In genomic region chr2L:21623685-21624471, dm6 we compare ENCODE assay signal across 1 fruit fly cellular context.
TF ChIP-seq lines count a peak whose summit lies in the region.

Gene CG2201 (minus strand): TSS chr2L:21624080.

TF ChIP-seq in whole organism, embryonic, 481 proteins besides CTCF, POLR2A, EP300 and RAD21 (continued from another document and continues in another):
- TF ChIP-seq CG7839 (tag; optimal IDR thresholded peaks at IDR 0.05; lab: Kevin White, UChicago) (peak; percentile 33), ken (GFP tag; IDR thresholded peaks at IDR 0.05; lab: Robert Waterston, UW) (peak; percentile 73; the same call in 2 of the 3 replicates), gem (tag; optimal IDR thresholded peaks at IDR 0.05; lab: Kevin White, UChicago) (peak; percentile 69), sens-2 (GFP tag; IDR thresholded peaks at IDR 0.05; lab: Robert Waterston, UW) (no peak), zfh1 (GFP tag; IDR thresholded peaks at IDR 0.05; lab: Robert Waterston, UW) (peak; percentile 53; the same call in 2 of the 3 replicates), amos (GFP tag; IDR thresholded peaks at IDR 0.05; lab: Robert Waterston, UW; ENCODE audit: partially characterized antibody) (no peak), B-H1 (GFP tag; IDR thresholded peaks at IDR 0.05; lab: Robert Waterston, UW) (0 out of 3 replicates have a peak, but pooled peaks have one; percentile 17), abd-A (tag; optimal IDR thresholded peaks at IDR 0.05; lab: Kevin White, UChicago) (no peak), az2 (GFP tag; optimal IDR thresholded peaks at IDR 0.05; lab: Kevin White, UChicago) (peak; percentile 8), corto (GFP tag; optimal IDR thresholded peaks at IDR 0.05; lab: Kevin White, UChicago) (no peak), Ets65A (GFP tag; lab: Kevin White, UChicago) (no peak), CG31365 (tag; optimal IDR thresholded peaks at IDR 0.05; lab: Kevin White, UChicago) (no peak), CG1529 (GFP tag; optimal IDR thresholded peaks at IDR 0.05; lab: Kevin White, UChicago) (peak; percentile 48), pum (GFP tag; optimal IDR thresholded peaks at IDR 0.05; lab: Kevin White, UChicago) (no peak), CG6791 (GFP tag; IDR thresholded peaks at IDR 0.05; lab: Robert Waterston, UW; ENCODE audit: partially characterized antibody) (no peak), CG7987 (GFP tag; optimal IDR thresholded peaks at IDR 0.05; lab: Kevin White, UChicago) (peak; percentile 51), crp (GFP tag; optimal IDR thresholded peaks at IDR 0.05; lab: Kevin White, UChicago) (peak in 1 of 2 experiments; percentile 5), D19A (tag; optimal IDR thresholded peaks at IDR 0.05; lab: Kevin White, UChicago) (peak; percentile 43), MTF-1 (GFP tag; optimal IDR thresholded peaks at IDR 0.05; lab: Kevin White, UChicago; ENCODE audit: borderline replicate concordance) (peak; percentile 52), NC2α (GFP tag; optimal IDR thresholded peaks at IDR 0.05; lab: Kevin White, UChicago) (no peak), ERR (GFP tag; optimal IDR thresholded peaks at IDR 0.05; lab: Kevin White, UChicago) (no peak), CG1024 (GFP tag; IDR thresholded peaks at IDR 0.05; lab: Robert Waterston, UW) (0 out of 2 replicates have a peak, but pooled peaks have one; percentile 46), danr (GFP tag; IDR thresholded peaks at IDR 0.05; lab: Robert Waterston, UW) (no peak), zen (tag; optimal IDR thresholded peaks at IDR 0.05; lab: Kevin White, UChicago) (peak; percentile 45), sima (GFP tag; optimal IDR thresholded peaks at IDR 0.05; lab: Kevin White, UChicago) (no peak), CG11247 (GFP tag; IDR thresholded peaks at IDR 0.05; lab: Robert Waterston, UW) (peak; percentile 61), Nf-YA (GFP tag; IDR thresholded peaks at IDR 0.05; lab: Robert Waterston, UW) (peak; percentile 58; the same call in 1 of the 2 replicates), CG2129 (GFP tag; IDR thresholded peaks at IDR 0.05; lab: Robert Waterston, UW; ENCODE audit: partially characterized antibody) (no peak), CG34422 (GFP tag; IDR thresholded peaks at IDR 0.05; lab: Robert Waterston, UW) (0 out of 3 replicates have a peak, but pooled peaks have one; percentile 29), lmd (GFP tag; IDR thresholded peaks at IDR 0.05; lab: Robert Waterston, UW) (no peak; the same call in 1 of the 2 replicates), CG8359 (GFP tag; optimal IDR thresholded peaks at IDR 0.05; lab: Kevin White, UChicago; ENCODE audit: borderline replicate concordance) (peak; percentile 30), knrl (GFP tag; IDR thresholded peaks at IDR 0.05; lab: Robert Waterston, UW; ENCODE audit: partially characterized antibody) (no peak), Fer1 (GFP tag; optimal IDR thresholded peaks at IDR 0.05; lab: Kevin White, UChicago) (peak; percentile 12), ATbp (GFP tag; optimal IDR thresholded peaks at IDR 0.05; lab: Kevin White, UChicago) (peak; percentile 74), CG10543 (GFP tag; optimal IDR thresholded peaks at IDR 0.05; lab: Kevin White, UChicago) (peak; percentile 8), Hr39 (optimal IDR thresholded peaks at IDR 0.05; lab: Kevin White, UChicago) (no peak), psq (GFP tag; optimal IDR thresholded peaks at IDR 0.05; lab: Kevin White, UChicago) (peak; percentile 37), CG9797 (GFP tag; optimal IDR thresholded peaks at IDR 0.05; lab: Kevin White, UChicago) (no peak), tio (GFP tag; optimal IDR thresholded peaks at IDR 0.05; lab: Kevin White, UChicago) (peak; percentile 28), wek (GFP tag; optimal IDR thresholded peaks at IDR 0.05; lab: Kevin White, UChicago) (peak; percentile 58), CG8944 (GFP tag; optimal IDR thresholded peaks at IDR 0.05; lab: Kevin White, UChicago) (no peak), CG12769 (tag; optimal IDR thresholded peaks at IDR 0.05; lab: Kevin White, UChicago) (peak; percentile 14), lov (optimal IDR thresholded peaks at IDR 0.05; lab: Kevin White, UChicago) (no peak), lov (GFP tag; IDR thresholded peaks at IDR 0.05; lab: Robert Waterston, UW) (peak; percentile 64; the same call in 1 of the 3 replicates), CG7556 (GFP tag; optimal IDR thresholded peaks at IDR 0.05; lab: Kevin White, UChicago) (no peak), Sry-β (GFP tag; optimal IDR thresholded peaks at IDR 0.05; lab: Kevin White, UChicago) (peak; percentile 27), CG9817 (tag; optimal IDR thresholded peaks at IDR 0.05; lab: Kevin White, UChicago) (peak; percentile 26), CG8478 (optimal IDR thresholded peaks at IDR 0.05; lab: Kevin White, UChicago) (no peak), CG11504 (tag; optimal IDR thresholded peaks at IDR 0.05; lab: Kevin White, UChicago) (peak; percentile 64), CG12299 (tag; optimal IDR thresholded peaks at IDR 0.05; lab: Kevin White, UChicago) (peak; percentile 24), br (optimal IDR thresholded peaks at IDR 0.05; lab: Kevin White, UChicago) (no peak), Trl (optimal IDR thresholded peaks at IDR 0.05; lab: Kevin White, UChicago) (peak; percentile 30 to 61), Trl (GFP tag; optimal IDR thresholded peaks at IDR 0.05; lab: Kevin White, UChicago) (peak; percentile 14), slbo (GFP tag; IDR thresholded peaks at IDR 0.05; lab: Robert Waterston, UW) (peak; percentile 75), CG4360 (GFP tag; IDR thresholded peaks at IDR 0.05; lab: Robert Waterston, UW) (peak; percentile 40; the same call in 1 of the 2 replicates), HLH54F (GFP tag; optimal IDR thresholded peaks at IDR 0.05; lab: Kevin White, UChicago) (no peak), rib (GFP tag; IDR thresholded peaks at IDR 0.05; lab: Robert Waterston, UW) (no peak), CG10147 (GFP tag; optimal IDR thresholded peaks at IDR 0.05; lab: Kevin White, UChicago) (peak; percentile 19), gcm2 (GFP tag; optimal IDR thresholded peaks at IDR 0.05; lab: Kevin White, UChicago) (no peak), chm (GFP tag; IDR thresholded peaks at IDR 0.05; lab: Robert Waterston, UW) (peak; percentile 47; the same call in 1 of the 2 replicates), BtbVII (GFP tag; optimal IDR thresholded peaks at IDR 0.05; lab: Kevin White, UChicago) (no peak), CG32532 (GFP tag; IDR thresholded peaks at IDR 0.05; lab: Robert Waterston, UW) (peak; percentile 49), Fer3 (tag; optimal IDR thresholded peaks at IDR 0.05; lab: Kevin White, UChicago) (peak; percentile 20), CG9609 (GFP tag; optimal IDR thresholded peaks at IDR 0.05; lab: Kevin White, UChicago) (no peak), mam (GFP tag; optimal IDR thresholded peaks at IDR 0.05; lab: Kevin White, UChicago) (peak; percentile 2), mld (GFP tag; IDR thresholded peaks at IDR 0.05; lab: Robert Waterston, UW; ENCODE audit: partially characterized antibody) (no peak), Hey (tag; optimal IDR thresholded peaks at IDR 0.05; lab: Kevin White, UChicago) (no peak), CG12659 (GFP tag; optimal IDR thresholded peaks at IDR 0.05; lab: Kevin White, UChicago) (peak; percentile 70), CG7271 (tag; optimal IDR thresholded peaks at IDR 0.05; lab: Kevin White, UChicago) (no peak), CG3726 (GFP tag; IDR thresholded peaks at IDR 0.05; lab: Robert Waterston, UW) (no peak), CG12104 (GFP tag; optimal IDR thresholded peaks at IDR 0.05; lab: Kevin White, UChicago) (peak; percentile 28), Camta (GFP tag; optimal IDR thresholded peaks at IDR 0.05; lab: Kevin White, UChicago) (no peak), exex (tag; optimal IDR thresholded peaks at IDR 0.05; lab: Kevin White, UChicago) (no peak), fd64A (GFP tag; optimal IDR thresholded peaks at IDR 0.05; lab: Kevin White, UChicago) (peak; percentile 64), en (GFP tag; optimal IDR thresholded peaks at IDR 0.05; lab: Kevin White, UChicago) (no peak), tgo (GFP tag; IDR thresholded peaks at IDR 0.05; lab: Robert Waterston, UW) (peak; percentile 47; the same call in 2 of the 3 replicates), jing (GFP tag; optimal IDR thresholded peaks at IDR 0.05; lab: Kevin White, UChicago) (peak; percentile 16), Scr (GFP tag; IDR thresholded peaks at IDR 0.05; lab: Robert Waterston, UW; ENCODE audit: partially characterized antibody) (no peak), Hsf (GFP tag; optimal IDR thresholded peaks at IDR 0.05; lab: Kevin White, UChicago) (peak; percentile 25), Elba2 (GFP tag; optimal IDR thresholded peaks at IDR 0.05; lab: Kevin White, UChicago) (no peak), gfzf (GFP tag; optimal IDR thresholded peaks at IDR 0.05; lab: Kevin White, UChicago) (peak; percentile 21), Hr78 (GFP tag; optimal IDR thresholded peaks at IDR 0.05; lab: Kevin White, UChicago) (peak in 1 of 2 experiments; percentile 84), CG2678 (tag; optimal IDR thresholded peaks at IDR 0.05; lab: Kevin White, UChicago) (peak; percentile 25), sna (GFP tag; IDR thresholded peaks at IDR 0.05; lab: Robert Waterston, UW; ENCODE audit: partially characterized antibody) (no peak), Neu2 (GFP tag; optimal IDR thresholded peaks at IDR 0.05; lab: Kevin White, UChicago; ENCODE audit: borderline replicate concordance) (no peak), CG11723 (GFP tag; optimal IDR thresholded peaks at IDR 0.05; lab: Kevin White, UChicago) (peak; percentile 8), Dbx (GFP tag; IDR thresholded peaks at IDR 0.05; lab: Robert Waterston, UW) (no peak), Xbp1 (GFP tag; optimal IDR thresholded peaks at IDR 0.05; lab: Kevin White, UChicago) (peak; percentile 45), disco-r (GFP tag; optimal IDR thresholded peaks at IDR 0.05; lab: Kevin White, UChicago) (no peak), ham (GFP tag; IDR thresholded peaks at IDR 0.05; lab: Robert Waterston, UW) (no peak), Hr51 (GFP tag; optimal IDR thresholded peaks at IDR 0.05; lab: Kevin White, UChicago) (peak; percentile 46 to 63), CG9727 (GFP tag; optimal IDR thresholded peaks at IDR 0.05; lab: Kevin White, UChicago) (peak; percentile 56), cwo (GFP tag; optimal IDR thresholded peaks at IDR 0.05; lab: Kevin White, UChicago) (no peak), CG10321 (GFP tag; IDR thresholded peaks at IDR 0.05; lab: Robert Waterston, UW) (peak; percentile 7; the same call in 1 of the 2 replicates), CG43689 (GFP tag; IDR thresholded peaks at IDR 0.05; lab: Robert Waterston, UW) (no peak), Nf-YB (GFP tag; optimal IDR thresholded peaks at IDR 0.05; lab: Kevin White, UChicago) (no peak), fd3F (GFP tag; optimal IDR thresholded peaks at IDR 0.05; lab: Kevin White, UChicago) (peak; percentile 8), Meics (GFP tag; optimal IDR thresholded peaks at IDR 0.05; lab: Kevin White, UChicago) (peak; percentile 40), bab2 (GFP tag; optimal IDR thresholded peaks at IDR 0.05; lab: Kevin White, UChicago) (peak; percentile 29), CG15269 (tag; optimal IDR thresholded peaks at IDR 0.05; lab: Kevin White, UChicago) (peak; percentile 53), MBD-R2 (GFP tag; IDR thresholded peaks at IDR 0.05; lab: Robert Waterston, UW) (peak; percentile 49), NC2β (GFP tag; optimal IDR thresholded peaks at IDR 0.05; lab: Kevin White, UChicago) (no peak), CG18262 (tag; optimal IDR thresholded peaks at IDR 0.05; lab: Kevin White, UChicago) (peak; percentile 42), Med (GFP tag; lab: Kevin White, UChicago) (peak; percentile 70), oc (tag; optimal IDR thresholded peaks at IDR 0.05; lab: Kevin White, UChicago) (peak; percentile 47), CG1602 (GFP tag; optimal IDR thresholded peaks at IDR 0.05; lab: Kevin White, UChicago) (peak; percentile 42), CG2199 (GFP tag; IDR thresholded peaks at IDR 0.05; lab: Robert Waterston, UW) (peak; percentile 90), sd (tag; optimal IDR thresholded peaks at IDR 0.05; lab: Kevin White, UChicago) (no peak), ewg (GFP tag; optimal IDR thresholded peaks at IDR 0.05; lab: Kevin White, UChicago) (peak; percentile 49), jumu (GFP tag; optimal IDR thresholded peaks at IDR 0.05; lab: Kevin White, UChicago) (no peak), Dll (GFP tag; IDR thresholded peaks at IDR 0.05; lab: Robert Waterston, UW; ENCODE audit: partially characterized antibody) (no peak), bcd (GFP tag; optimal IDR thresholded peaks at IDR 0.05; lab: Kevin White, UChicago) (peak; percentile 61), CG4282 (GFP tag; optimal IDR thresholded peaks at IDR 0.05; lab: Kevin White, UChicago) (peak; percentile 33), Bteb2 (GFP tag; optimal IDR thresholded peaks at IDR 0.05; lab: Kevin White, UChicago) (peak; percentile 5), Abd-B (GFP tag; optimal IDR thresholded peaks at IDR 0.05; lab: Kevin White, UChicago) (peak; percentile 70), CG5953 (GFP tag; IDR thresholded peaks at IDR 0.05; lab: Robert Waterston, UW) (peak; percentile 59; the same call in 1 of the 2 replicates), CG10209 (GFP tag; optimal IDR thresholded peaks at IDR 0.05; lab: Kevin White, UChicago) (peak; percentile 61), CG1233 (GFP tag; optimal IDR thresholded peaks at IDR 0.05; lab: Kevin White, UChicago) (no peak), salm (tag; optimal IDR thresholded peaks at IDR 0.05; lab: Kevin White, UChicago) (peak; percentile 19), CG15479 (GFP tag; optimal IDR thresholded peaks at IDR 0.05; lab: Kevin White, UChicago) (no peak), CG8924 (tag; optimal IDR thresholded peaks at IDR 0.05; lab: Kevin White, UChicago) (peak; percentile 61), sim (GFP tag; IDR thresholded peaks at IDR 0.05; lab: Robert Waterston, UW) (no peak), ind (GFP tag; optimal IDR thresholded peaks at IDR 0.05; lab: Kevin White, UChicago) (peak; percentile 3), Lpt (GFP tag; optimal IDR thresholded peaks at IDR 0.05; lab: Kevin White, UChicago) (no peak), unpg (GFP tag; optimal IDR thresholded peaks at IDR 0.05; lab: Kevin White, UChicago) (peak; percentile 54), Myb (GFP tag; optimal IDR thresholded peaks at IDR 0.05; lab: Kevin White, UChicago) (no peak), CG14441 (GFP tag; IDR thresholded peaks at IDR 0.05; lab: Robert Waterston, UW) (peak; percentile 68), CG3838 (GFP tag; optimal IDR thresholded peaks at IDR 0.05; lab: Kevin White, UChicago) (peak; percentile 30), CG2712 (tag; optimal IDR thresholded peaks at IDR 0.05; lab: Kevin White, UChicago) (peak; percentile 73), Atf3 (GFP tag; optimal IDR thresholded peaks at IDR 0.05; lab: Kevin White, UChicago) (no peak), Mes4 (GFP tag; optimal IDR thresholded peaks at IDR 0.05; lab: Kevin White, UChicago) (peak; percentile 41)
